Worm (Caenorhabditis elegans): Measurements from ENCODE around the gene unc-53.

ce11 chrII:11088137-11088536, 1.1 kb downstream of the unc-53 start:
- TF ChIP-seq lin-13 (GFP tag; optimal IDR thresholded peaks at IDR 0.05): no peak
- TF ChIP-seq nhr-6 (tag; optimal IDR thresholded peaks at IDR 0.05): no peak
- no peak for TF ChIP-seq C34F6.9 (tag; optimal IDR thresholded peaks at IDR 0.05)
